Fruit fly (Drosophila melanogaster) whole organism, prepupa: ENCODE results near the gene CG2839.

Source experiments
- Blimp-1 ChIP-seq: fragments of 200-800 bp; sonication (Bioruptor generic); optimal IDR thresholded peaks from 3 replicates; lab custom pipeline; 2017; ENCODE audit warnings: missing biosample characterization, missing genetic modification characterization, mild to moderate bottlenecking, moderate library complexity, missing genetic modification reagents
- CG10631 ChIP-seq: fragments of 200-800 bp; sonication (Bioruptor generic); optimal IDR thresholded peaks from 2 replicates; lab custom pipeline; 2016; ENCODE audit warnings: missing biosample characterization, missing genetic modification characterization
- CG10669 ChIP-seq: fragments of 200-800 bp; sonication (Bioruptor generic); optimal IDR thresholded peaks from 3 replicates; lab custom pipeline; 2018; ENCODE audit warnings: missing biosample characterization, mild to moderate bottlenecking, missing genetic modification characterization, moderate library complexity
- CG11294 ChIP-seq: fragments of 200-800 bp; sonication (Bioruptor generic); IDR thresholded peaks from 2 replicates; pipeline ENCODE4 v1.3.6; 2022; ENCODE audit warnings: missing biosample characterization, missing genetic modification characterization
- CG11762 ChIP-seq: fragments of 200-800 bp; sonication (Bioruptor generic); optimal IDR thresholded peaks from 3 replicates; lab custom pipeline; 2016; ENCODE audit warnings: missing biosample characterization, missing genetic modification characterization; ENCODE audit not compliant: insufficient read depth
- CG11902 ChIP-seq: fragments of 200-800 bp; sonication (Bioruptor generic); optimal IDR thresholded peaks from 3 replicates; lab custom pipeline; 2016; ENCODE audit warnings: missing biosample characterization, missing genetic modification characterization
- CG15336 ChIP-seq: fragments of 200-800 bp; sonication (Bioruptor generic); IDR thresholded peaks from 2 replicates; pipeline ENCODE4 v1.3.6; 2022; ENCODE audit warnings: missing biosample characterization, missing genetic modification characterization
- CG1621 ChIP-seq: fragments of 200-800 bp; sonication (Bioruptor generic); optimal IDR thresholded peaks from 3 replicates; lab custom pipeline; 2018; ENCODE audit warnings: missing biosample characterization, mild to moderate bottlenecking, missing genetic modification characterization
- CG31627 ChIP-seq: fragments of 200-800 bp; sonication (Bioruptor generic); optimal IDR thresholded peaks from 3 replicates; lab custom pipeline; 2016; ENCODE audit warnings: missing biosample characterization, missing genetic modification characterization
- CG32006 ChIP-seq: fragments of 200-800 bp; sonication (Bioruptor generic); optimal IDR thresholded peaks from 3 replicates; lab custom pipeline; 2017; ENCODE audit warnings: missing biosample characterization, mild to moderate bottlenecking, missing genetic modification characterization
- CG34406 ChIP-seq: fragments of 200-800 bp; sonication (Bioruptor generic); optimal IDR thresholded peaks from 3 replicates; lab custom pipeline; 2016; ENCODE audit warnings: missing biosample characterization, missing genetic modification characterization
- CG3919 ChIP-seq: fragments of 200-800 bp; sonication (Bioruptor generic); optimal IDR thresholded peaks from 3 replicates; lab custom pipeline; 2016; ENCODE audit warnings: missing biosample characterization, missing genetic modification characterization
- CG6276 ChIP-seq: fragments of 200-800 bp; sonication (Bioruptor generic); optimal IDR thresholded peaks from 2 replicates; lab custom pipeline; 2017; ENCODE audit warnings: missing biosample characterization, mild to moderate bottlenecking, missing genetic modification characterization
- CG6792 ChIP-seq: fragments of 200-800 bp; sonication (Bioruptor generic); optimal IDR thresholded peaks from 3 replicates; lab custom pipeline; 2016; ENCODE audit warnings: missing biosample characterization, missing genetic modification characterization
- CG6808 ChIP-seq: fragments of 200-800 bp; sonication (Bioruptor generic); optimal IDR thresholded peaks from 3 replicates; lab custom pipeline; 2017; ENCODE audit warnings: missing biosample characterization, missing genetic modification characterization, mild to moderate bottlenecking, moderate library complexity, missing genetic modification reagents
- CG6854 ChIP-seq: fragments of 200-800 bp; sonication (Bioruptor generic); optimal IDR thresholded peaks from 2 replicates; lab custom pipeline; 2017; ENCODE audit warnings: missing biosample characterization, mild to moderate bottlenecking, missing genetic modification characterization
- CG7368 ChIP-seq: fragments of 200-800 bp; sonication (Bioruptor generic); optimal IDR thresholded peaks from 3 replicates; lab custom pipeline; 2016; ENCODE audit warnings: missing biosample characterization, missing genetic modification characterization
- CG8319 ChIP-seq: fragments of 200-800 bp; sonication (Bioruptor generic); optimal IDR thresholded peaks from 3 replicates; lab custom pipeline; 2016; ENCODE audit warnings: missing biosample characterization, missing genetic modification characterization
- CG8632 ChIP-seq: fragments of 200-800 bp; sonication (Bioruptor generic); optimal IDR thresholded peaks from 3 replicates; lab custom pipeline; 2016; ENCODE audit warnings: missing biosample characterization, missing genetic modification characterization
- CG9139 ChIP-seq: fragments of 200-800 bp; sonication (Bioruptor generic); optimal IDR thresholded peaks from 3 replicates; lab custom pipeline; 2017; ENCODE audit warnings: missing biosample characterization, mild to moderate bottlenecking, missing genetic modification characterization
- Eip75B ChIP-seq: fragments of 200-800 bp; sonication (Bioruptor generic); optimal IDR thresholded peaks from 3 replicates; lab custom pipeline; 2016; ENCODE audit warnings: missing biosample characterization, missing genetic modification characterization
- Eip78C ChIP-seq: fragments of 200-800 bp; sonication (Bioruptor generic); peaks from one replicate; lab custom pipeline; 2016; ENCODE audit warnings: missing biosample characterization, missing genetic modification characterization
- Eip93F ChIP-seq: fragments of 200-800 bp; sonication (Bioruptor generic); optimal IDR thresholded peaks from 2 replicates; lab custom pipeline; 2016; ENCODE audit warnings: missing biosample characterization, mild to moderate bottlenecking, missing genetic modification characterization
- Ets21C ChIP-seq: fragments of 200-800 bp; sonication (Bioruptor generic); optimal IDR thresholded peaks from 3 replicates; lab custom pipeline; 2016; ENCODE audit warnings: missing biosample characterization, missing genetic modification characterization
- Hr39 ChIP-seq: fragments of 200-800 bp; sonication (Bioruptor generic); optimal IDR thresholded peaks from 2 replicates; lab custom pipeline; 2016; ENCODE audit warnings: missing biosample characterization, missing genetic modification characterization
- Lpt ChIP-seq: fragments of 200-800 bp; sonication (Bioruptor generic); optimal IDR thresholded peaks from 3 replicates; lab custom pipeline; 2016; ENCODE audit warnings: missing biosample characterization, missing genetic modification characterization
- Met ChIP-seq: fragments of 200-800 bp; sonication (Bioruptor generic); optimal IDR thresholded peaks from 3 replicates; lab custom pipeline; 2016; ENCODE audit warnings: missing biosample characterization, missing genetic modification characterization
- OdsH ChIP-seq: fragments of 200-800 bp; sonication (Bioruptor generic); optimal IDR thresholded peaks from 3 replicates; lab custom pipeline; 2016; ENCODE audit warnings: missing biosample characterization, missing genetic modification characterization
- Sox102F ChIP-seq: fragments of 200-800 bp; sonication (Bioruptor generic); optimal IDR thresholded peaks from 2 replicates; lab custom pipeline; 2016; ENCODE audit warnings: missing biosample characterization, mild to moderate bottlenecking, missing genetic modification characterization
- Sox14 ChIP-seq: fragments of 200-800 bp; sonication (Bioruptor generic); optimal IDR thresholded peaks from 3 replicates; lab custom pipeline; 2016; ENCODE audit warnings: missing biosample characterization, missing genetic modification characterization
- Sox15 ChIP-seq: fragments of 200-800 bp; sonication (Bioruptor generic); optimal IDR thresholded peaks from 3 replicates; lab custom pipeline; 2016; ENCODE audit warnings: missing biosample characterization, missing genetic modification characterization
- achi ChIP-seq: fragments of 200-800 bp; sonication (Bioruptor generic); optimal IDR thresholded peaks from 3 replicates; lab custom pipeline; 2016; ENCODE audit warnings: missing biosample characterization, missing genetic modification characterization
- acj6 ChIP-seq: fragments of 200-800 bp; sonication (Bioruptor generic); optimal IDR thresholded peaks from 3 replicates; lab custom pipeline; 2016; ENCODE audit warnings: missing biosample characterization, missing genetic modification characterization
- cyc ChIP-seq: fragments of 200-800 bp; sonication (Bioruptor generic); optimal IDR thresholded peaks from 3 replicates; lab custom pipeline; 2016; ENCODE audit warnings: missing biosample characterization, missing genetic modification characterization
- dac ChIP-seq: fragments of 200-800 bp; sonication (Bioruptor generic); optimal IDR thresholded peaks from 2 replicates; lab custom pipeline; 2017; ENCODE audit warnings: missing biosample characterization, mild to moderate bottlenecking, missing genetic modification characterization
- dsx ChIP-seq: fragments of 200-800 bp; optimal IDR thresholded peaks from 3 replicates; lab custom pipeline; 2019; ENCODE audit warnings: missing biosample characterization, mild to moderate bottlenecking, missing genetic modification characterization, moderate library complexity; ENCODE audit not compliant: poor library complexity, severe bottlenecking
- eg ChIP-seq: fragments of 200-800 bp; sonication (Bioruptor generic); IDR thresholded peaks from 3 replicates; pipeline ENCODE4 v1.3.6; 2022; ENCODE audit warnings: missing biosample characterization, missing genetic modification characterization
- esn ChIP-seq: fragments of 200-800 bp; sonication (Bioruptor generic); optimal IDR thresholded peaks from 2 replicates; lab custom pipeline; 2016; ENCODE audit warnings: missing biosample characterization, mild to moderate bottlenecking, missing genetic modification characterization, moderate library complexity
- fd85E ChIP-seq: fragments of 200-800 bp; sonication (Bioruptor generic); optimal IDR thresholded peaks from 3 replicates; lab custom pipeline; 2016; ENCODE audit warnings: missing biosample characterization, missing genetic modification characterization
- fkh ChIP-seq: fragments of 200-800 bp; sonication (Bioruptor generic); optimal IDR thresholded peaks from 3 replicates; lab custom pipeline; 2017; ENCODE audit warnings: missing biosample characterization, mild to moderate bottlenecking, missing genetic modification characterization, moderate library complexity
- lz ChIP-seq: fragments of 200-800 bp; sonication (Bioruptor generic); optimal IDR thresholded peaks from 3 replicates; lab custom pipeline; 2016; ENCODE audit warnings: missing biosample characterization, missing genetic modification characterization
- net ChIP-seq: fragments of 200-800 bp; sonication (Bioruptor generic); optimal IDR thresholded peaks from 3 replicates; lab custom pipeline; 2016; ENCODE audit warnings: missing biosample characterization, missing genetic modification characterization
- pdm3 ChIP-seq: fragments of 200-800 bp; sonication (Bioruptor generic); optimal IDR thresholded peaks from 3 replicates; lab custom pipeline; 2016; ENCODE audit warnings: missing biosample characterization, missing genetic modification characterization
- salr ChIP-seq, 2 experiments: fragments of 200-800 bp; sonication (Bioruptor generic); optimal IDR thresholded peaks; 3 replicates each; lab custom pipeline; 2016 to 2018; ENCODE audit warnings: missing biosample characterization in 2 of 2, missing genetic modification characterization in 2 of 2, mild to moderate bottlenecking in 1 of 2
- spab ChIP-seq: fragments of 200-800 bp; sonication (Bioruptor generic); optimal IDR thresholded peaks from 2 replicates; lab custom pipeline; 2017; ENCODE audit warnings: missing biosample characterization, mild to moderate bottlenecking, missing genetic modification characterization, missing genetic modification reagents
- ss ChIP-seq, 2 experiments: fragments of 200-800 bp; sonication (Bioruptor generic); optimal IDR thresholded peaks; 2 replicates in 1 of 2; 3 replicates in 1 of 2; lab custom pipeline; 2017 to 2018; ENCODE audit warnings: mild to moderate bottlenecking in 2 of 2, missing biosample characterization in 2 of 2, missing genetic modification characterization in 2 of 2, moderate library complexity in 1 of 2
- svp ChIP-seq: fragments of 200-800 bp; sonication (Bioruptor generic); peaks from one replicate; lab custom pipeline; 2016; ENCODE audit warnings: missing biosample characterization, missing genetic modification characterization
- topi ChIP-seq: fragments of 200-800 bp; sonication (Bioruptor generic); optimal IDR thresholded peaks from 3 replicates; lab custom pipeline; 2016; ENCODE audit warnings: missing biosample characterization, missing genetic modification characterization
- vri ChIP-seq: fragments of 200-800 bp; sonication (Bioruptor generic); optimal IDR thresholded peaks from 3 replicates; lab custom pipeline; 2016; ENCODE audit warnings: missing biosample characterization, mild to moderate bottlenecking, missing genetic modification characterization

The CG2839 gene

DNA sequence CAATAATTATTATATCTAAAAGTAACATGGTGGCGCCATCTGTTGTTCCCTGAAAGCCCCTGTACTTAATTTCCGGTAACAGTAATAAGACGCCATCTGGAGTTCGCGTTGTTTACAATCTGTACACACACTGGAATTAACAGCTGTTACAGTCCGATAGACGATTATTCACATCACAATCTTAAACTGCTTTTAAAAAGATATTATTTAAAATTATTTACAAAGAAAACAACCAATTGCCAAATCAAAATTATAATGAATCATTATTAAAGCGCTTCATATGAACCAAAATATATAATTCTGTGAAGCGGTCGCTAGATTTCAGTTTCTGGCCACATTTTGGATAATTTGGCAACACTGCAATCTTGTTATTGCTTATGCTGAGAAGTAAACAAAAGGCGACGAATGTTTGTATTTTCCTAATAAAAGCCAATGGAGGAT lies 23.0 kb upstream of the CG2839 start, which contains the start of gene CG13689 (continued):
- TF ChIP-seq CG6276 (GFP tag; lab: Kevin White, UChicago): no peak
- no peak for TF ChIP-seq vri (GFP tag; lab: Kevin White, UChicago)
- TF ChIP-seq achi (GFP tag; lab: Kevin White, UChicago): no peak
- peak; percentile 1 for TF ChIP-seq net
- TF ChIP-seq OdsH (GFP tag; lab: Kevin White, UChicago): peak; percentile 34
- no peak for TF ChIP-seq Blimp-1 (GFP tag; lab: Kevin White, UChicago)
- no peak for TF ChIP-seq CG11902 (GFP tag; lab: Kevin White, UChicago)
- TF ChIP-seq, all 60 proteins: peak for 21

DNA sequence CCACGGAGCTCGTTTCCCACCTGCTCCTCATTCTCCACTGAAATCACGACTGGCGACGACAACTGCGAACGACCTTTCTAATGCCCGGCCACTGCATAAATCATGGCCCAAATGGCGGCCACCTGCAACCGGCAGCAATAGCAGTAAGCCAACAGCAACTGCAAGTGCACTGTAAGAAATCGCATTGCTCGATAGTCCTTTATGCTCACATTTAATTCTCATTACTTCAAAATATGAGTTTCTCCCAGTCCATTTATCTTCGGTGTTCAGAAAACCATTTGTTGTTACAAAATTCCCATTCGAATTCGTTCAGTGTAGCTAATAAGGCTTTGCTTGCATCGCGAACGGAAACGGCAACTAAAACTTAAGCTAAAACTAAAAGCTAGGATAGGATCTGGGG lies 21.4 kb upstream of the CG2839 start:
- TF ChIP-seq CG15336: peak; percentile 75
- TF ChIP-seq Eip93F (GFP tag; lab: Kevin White, UChicago): no peak
- no peak for TF ChIP-seq Ets21C
- peak; percentile 75 for TF ChIP-seq Eip78C (GFP tag; lab: Kevin White, UChicago)
- TF ChIP-seq CG6276 (GFP tag; lab: Kevin White, UChicago): peak; percentile 78
- no peak for TF ChIP-seq Eip75B (GFP tag; lab: Kevin White, UChicago)
- no peak for TF ChIP-seq lz (GFP tag; lab: Kevin White, UChicago)
- no peak for TF ChIP-seq cyc (GFP tag; lab: Kevin White, UChicago)
- no peak for TF ChIP-seq acj6 (GFP tag; lab: Kevin White, UChicago)
- TF ChIP-seq CG7368: no peak
- no peak for TF ChIP-seq Sox102F
- TF ChIP-seq dsx (GFP tag; lab: Kevin White, UChicago): no peak
- TF ChIP-seq svp (GFP tag; lab: Kevin White, UChicago): peak; percentile 66
- TF ChIP-seq CG1621 (tag; lab: Kevin White, UChicago): no peak
- peak; percentile 37 for TF ChIP-seq pdm3 (GFP tag; lab: Kevin White, UChicago)
- TF ChIP-seq eg (GFP tag; lab: Robert Waterston, UW): peak; percentile 88
- peak; percentile 9 for TF ChIP-seq esn (GFP tag; lab: Kevin White, UChicago)
- peak; percentile 47 for TF ChIP-seq CG10669
- TF ChIP-seq fkh (GFP tag; lab: Kevin White, UChicago): no peak
- TF ChIP-seq spab (GFP tag; lab: Kevin White, UChicago): no peak
- peak; percentile 42 for TF ChIP-seq net
- TF ChIP-seq CG11294: peak; percentile 73
- TF ChIP-seq Met (GFP tag; lab: Kevin White, UChicago): peak; percentile 11
- peak; percentile 29 for TF ChIP-seq CG10631
- TF ChIP-seq Blimp-1 (GFP tag; lab: Kevin White, UChicago): no peak
- TF ChIP-seq CG8632: no peak
- TF ChIP-seq OdsH (GFP tag; lab: Kevin White, UChicago): peak; percentile 49
- peak; percentile 32 for TF ChIP-seq CG3919 (GFP tag; lab: Kevin White, UChicago)
- TF ChIP-seq CG6792 (GFP tag; lab: Kevin White, UChicago): no peak
- no peak for TF ChIP-seq CG31627 (GFP tag; lab: Kevin White, UChicago)
- no peak for TF ChIP-seq CG9139 (GFP tag; lab: Kevin White, UChicago)
- TF ChIP-seq salr (GFP tag; optimal IDR thresholded peaks at IDR 0.05; lab: Kevin White, UChicago): peak in 1 of 2 experiments; percentile 21
- peak; percentile 81 for TF ChIP-seq CG32006 (GFP tag; lab: Kevin White, UChicago)
- TF ChIP-seq Sox15: no peak
- no peak for TF ChIP-seq CG34406 (GFP tag; lab: Kevin White, UChicago)
- TF ChIP-seq topi (GFP tag; lab: Kevin White, UChicago): no peak
- peak; percentile 57 for TF ChIP-seq dac
- no peak for TF ChIP-seq CG6808 (GFP tag; lab: Kevin White, UChicago)
- no peak for TF ChIP-seq fd85E (GFP tag; lab: Kevin White, UChicago)
- no peak for TF ChIP-seq ss (GFP tag; optimal IDR thresholded peaks at IDR 0.05; lab: Kevin White, UChicago)
- peak; percentile 16 for TF ChIP-seq CG11762 (GFP tag; lab: Kevin White, UChicago)
- no peak for TF ChIP-seq CG11902 (GFP tag; lab: Kevin White, UChicago)
- TF ChIP-seq Lpt: peak; percentile 46
- TF ChIP-seq Sox14 (GFP tag; lab: Kevin White, UChicago): peak; percentile 23
- peak; percentile 23 for TF ChIP-seq Hr39 (GFP tag; lab: Kevin White, UChicago)
- TF ChIP-seq CG8319 (GFP tag; lab: Kevin White, UChicago): no peak
- peak; percentile 38 for TF ChIP-seq achi (GFP tag; lab: Kevin White, UChicago)
- no peak for TF ChIP-seq CG6854 (GFP tag; lab: Kevin White, UChicago)
